Worm (Caenorhabditis elegans) whole organism, early embryonic: Measurements from ENCODE around the gene mbk-2.

Source experiments
- B0310.2 ChIP-seq: sonication (generic microtip); optimal IDR thresholded peaks from 2 replicates; lab custom pipeline; 2016; ENCODE audit warnings: mild to moderate bottlenecking, missing genetic modification characterization, missing compliant biosample characterization
- F13C5.2 ChIP-seq: sonication (generic microtip); optimal IDR thresholded peaks from 2 replicates; lab custom pipeline; 2017; ENCODE audit warnings: mild to moderate bottlenecking, missing genetic modification characterization, inconsistent platforms, missing compliant biosample characterization
- aly-1 ChIP-seq: sonication (generic microtip); optimal IDR thresholded peaks from 2 replicates; lab custom pipeline; 2016; ENCODE audit warnings: missing genetic modification characterization, missing compliant biosample characterization
- ama-1 ChIP-seq: fragments of 150-350 bp; optimal IDR thresholded peaks from 2 replicates; lab custom pipeline; 2014
- ceh-13 ChIP-seq: fragments of 200-800 bp; sonication (Bioruptor generic); optimal IDR thresholded peaks from 2 replicates; lab custom pipeline; 2018; ENCODE audit warnings: mild to moderate bottlenecking, missing genetic modification characterization, missing compliant biosample characterization
- ceh-36 ChIP-seq: sonication (generic microtip); optimal IDR thresholded peaks from 2 replicates; lab custom pipeline; 2016; ENCODE audit warnings: missing genetic modification characterization, inconsistent platforms, missing compliant biosample characterization
- ets-7 ChIP-seq: sonication (generic microtip); optimal IDR thresholded peaks from 2 replicates; lab custom pipeline; 2016; ENCODE audit warnings: missing genotype, missing genetic modification characterization, missing compliant biosample characterization
- flt-1 ChIP-seq: fragments of 200-800 bp; sonication (Bioruptor generic); IDR thresholded peaks from 2 replicates; pipeline ENCODE4 v1.3.6; 2022; ENCODE audit warnings: missing genetic modification characterization, missing compliant biosample characterization
- hmbx-1 ChIP-seq: sonication (generic microtip); optimal IDR thresholded peaks from 2 replicates; lab custom pipeline; 2016; ENCODE audit warnings: mild to moderate bottlenecking, missing genetic modification characterization, missing compliant biosample characterization
- hmg-4 ChIP-seq: fragments of 200-800 bp; sonication (Bioruptor generic); optimal IDR thresholded peaks from 2 replicates; lab custom pipeline; 2018; ENCODE audit warnings: mild to moderate bottlenecking, missing genetic modification characterization, missing compliant biosample characterization
- hnd-1 ChIP-seq: sonication (generic microtip); optimal IDR thresholded peaks from 2 replicates; lab custom pipeline; 2016; ENCODE audit warnings: missing genetic modification characterization, missing compliant biosample characterization
- pes-1 ChIP-seq: fragments of 200-800 bp; sonication (Bioruptor generic); IDR thresholded peaks from 2 replicates; pipeline ENCODE4 v1.3.6; 2022; ENCODE audit warnings: missing genetic modification reagents, missing genetic modification characterization, missing compliant biosample characterization
- scrt-1 ChIP-seq: fragments of 200-800 bp; sonication (Bioruptor generic); IDR thresholded peaks from 2 replicates; pipeline ENCODE4 v1.3.6; 2022; ENCODE audit warnings: missing genetic modification characterization, missing compliant biosample characterization
- sea-1 ChIP-seq: fragments of 200-800 bp; sonication (Bioruptor generic); conservative IDR thresholded peaks from 2 replicates; pipeline ENCODE4 v1.3.6; 2022; ENCODE audit warnings: missing genetic modification characterization, missing compliant biosample characterization
- tbx-11 ChIP-seq: fragments of 200-800 bp; sonication (Bioruptor generic); IDR thresholded peaks from 2 replicates; pipeline ENCODE4 v1.3.6; 2022; ENCODE audit warnings: missing genetic modification characterization, missing compliant biosample characterization
- tbx-37 ChIP-seq: fragments of 200-800 bp; sonication (Bioruptor generic); conservative IDR thresholded peaks from 2 replicates; pipeline ENCODE4 v1.3.6; 2022; ENCODE audit warnings: missing genetic modification reagents, missing genetic modification characterization, missing compliant biosample characterization
- tra-4 ChIP-seq: sonication (generic microtip); optimal IDR thresholded peaks from 2 replicates; lab custom pipeline; 2017; ENCODE audit warnings: missing genetic modification characterization, missing compliant biosample characterization

mbk-2 gene

ce11 chrIV:13079119-13079518 is 70.2 kb downstream of the mbk-2 start, which contains the start of gene C39E9.8:
Gene C39E9.8 (plus strand): TSS chrIV:13079446.
- no peak for TF ChIP-seq pes-1 (GFP tag; lab: Robert Waterston, UW)
- no peak for TF ChIP-seq ceh-36 (tag; lab: Kevin White, UChicago)
- no peak for TF ChIP-seq tbx-37 (GFP tag; lab: Robert Waterston, UW)
- TF ChIP-seq hmbx-1 = no peak
- no peak for TF ChIP-seq F13C5.2 (tag; lab: Kevin White, UChicago)
- no peak for TF ChIP-seq scrt-1
- no peak for TF ChIP-seq ets-7 (tag; lab: Kevin White, UChicago)
- no peak for TF ChIP-seq aly-1
- TF ChIP-seq ama-1 = no peak
- no peak for TF ChIP-seq tra-4 (tag; lab: Kevin White, UChicago)
- TF ChIP-seq tbx-11 (GFP tag; lab: Robert Waterston, UW) = no peak
- TF ChIP-seq flt-1 (GFP tag; lab: Robert Waterston, UW) = no peak
- TF ChIP-seq hmg-4 = no peak
- TF ChIP-seq B0310.2 (tag; lab: Kevin White, UChicago) = no peak
- no peak for TF ChIP-seq hnd-1 (tag; lab: Kevin White, UChicago)
- TF ChIP-seq sea-1 = no peak
- TF ChIP-seq ceh-13 (GFP tag; lab: Kevin White, UChicago) = no peak

- TF ChIP-seq ceh-13 (GFP tag; lab: Kevin White, UChicago) (no peak), aly-1 (no peak), hmg-4 (no peak), pes-1 (GFP tag; lab: Robert Waterston, UW) (no peak), ets-7 (tag; lab: Kevin White, UChicago) (no peak), tra-4 (tag; lab: Kevin White, UChicago) (no peak), B0310.2 (tag; lab: Kevin White, UChicago) (no peak), sea-1 (no peak)
These were observed 71.2 kb downstream of the mbk-2 start for ce11 chrIV:13080185-13080584.

- TF ChIP-seq aly-1 (no peak), hnd-1 (tag; lab: Kevin White, UChicago) (no peak), F13C5.2 (tag; lab: Kevin White, UChicago) (no peak), tra-4 (tag; lab: Kevin White, UChicago) (no peak), ama-1 (no peak), tbx-11 (GFP tag; lab: Robert Waterston, UW) (no peak), hmbx-1 (no peak), flt-1 (GFP tag; lab: Robert Waterston, UW) (no peak), tbx-37 (GFP tag; lab: Robert Waterston, UW) (no peak), pes-1 (GFP tag; lab: Robert Waterston, UW) (no peak), ceh-36 (tag; lab: Kevin White, UChicago) (no peak), sea-1 (no peak), hmg-4 (no peak), ceh-13 (GFP tag; lab: Kevin White, UChicago) (no peak), ets-7 (tag; lab: Kevin White, UChicago) (no peak), scrt-1 (no peak), B0310.2 (tag; lab: Kevin White, UChicago) (no peak)
These were observed 71.9 kb downstream of the mbk-2 start for ce11 chrIV:13080861-13081260.

DNA sequence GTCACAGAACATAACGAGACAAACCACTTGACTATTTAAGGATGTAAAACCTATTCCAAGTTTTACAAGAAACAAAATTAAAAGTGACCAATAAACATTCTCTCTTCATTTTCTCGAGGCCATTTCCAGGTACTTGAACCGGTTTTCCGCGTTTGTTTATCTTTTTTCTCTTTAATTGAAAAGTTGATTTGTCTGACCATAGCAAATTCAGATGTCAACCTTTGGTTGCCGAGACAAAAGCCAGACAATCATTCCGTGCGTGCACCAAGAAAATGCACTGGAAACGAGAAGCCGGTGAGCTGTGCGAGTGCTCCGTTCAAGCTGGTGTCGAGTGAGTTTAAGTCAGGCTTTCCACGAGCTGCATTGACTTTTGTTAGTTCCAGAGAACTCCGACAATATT is 73.1 kb downstream of the mbk-2 start:
- TF ChIP-seq tra-4 (tag; lab: Kevin White, UChicago) (no peak), B0310.2 (tag; lab: Kevin White, UChicago) (no peak)

DNA sequence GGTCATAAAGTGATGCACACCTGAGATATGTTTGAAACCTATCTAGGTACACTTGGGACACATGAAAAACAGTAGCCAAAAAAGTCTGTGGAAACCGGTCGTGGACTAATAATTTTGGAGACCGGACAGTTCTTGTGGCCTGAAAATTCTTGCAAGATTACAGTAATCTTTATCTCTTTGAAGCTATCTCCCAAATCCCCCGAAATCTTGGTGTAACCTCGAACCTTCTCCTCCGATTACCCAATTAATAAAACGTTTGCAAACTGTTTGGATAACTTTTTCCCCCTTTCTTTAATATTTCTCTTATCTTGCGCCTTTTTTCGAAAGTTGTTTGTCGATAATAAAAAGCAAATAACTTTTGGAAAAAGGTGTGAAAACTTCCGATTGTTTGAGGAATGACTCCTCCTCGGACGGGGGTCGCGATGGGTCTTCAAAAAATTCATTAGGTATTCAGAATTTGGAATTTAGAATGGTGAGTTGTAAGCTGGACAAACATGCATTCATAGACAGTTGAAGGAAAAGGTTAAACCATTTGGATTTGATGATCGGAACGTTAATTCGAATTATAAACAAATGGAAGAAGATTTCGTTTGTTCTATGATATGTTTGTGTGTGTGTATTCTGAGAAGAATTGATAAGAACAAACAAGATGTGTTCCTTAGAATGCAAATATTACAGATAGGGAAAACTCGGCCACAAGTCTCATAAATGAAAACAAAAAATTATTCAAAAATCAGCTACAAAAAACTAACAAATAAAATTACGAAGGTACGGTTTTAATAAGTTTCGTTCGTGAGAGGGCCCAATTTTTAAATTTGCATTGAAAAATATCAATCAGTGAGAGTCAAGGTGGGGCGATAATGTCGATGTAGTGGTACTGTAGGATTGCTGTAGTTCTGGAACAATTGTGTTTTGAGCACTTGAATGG is 74.1 kb downstream of the mbk-2 start:
- TF ChIP-seq F13C5.2 (tag; lab: Kevin White, UChicago) (no peak), aly-1 (no peak)
